Fruit fly (Drosophila melanogaster): ENCODE measurements around the gene CG5001.

The CG5001 gene

dm6 chr2L:1157679-1158518 lies 27.7 kb upstream of the CG5001 start, which contains the start of gene capt (continued):
- TF ChIP-seq inv (GFP tag; IDR thresholded peaks at IDR 0.05; ENCODE audit: partially characterized antibody): no peak
- 0 out of 2 replicates have a peak, but pooled peaks have one; percentile 8 for TF ChIP-seq aop (GFP tag; IDR thresholded peaks at IDR 0.05)
- peak; percentile 38 for TF ChIP-seq sug (tag; optimal IDR thresholded peaks at IDR 0.05)
- TF ChIP-seq CG8765 (GFP tag; IDR thresholded peaks at IDR 0.05): no peak
- no peak for TF ChIP-seq Atf-2 (GFP tag; optimal IDR thresholded peaks at IDR 0.05)
- no peak for TF ChIP-seq onecut (GFP tag; IDR thresholded peaks at IDR 0.05)
- TF ChIP-seq HmgD (GFP tag; optimal IDR thresholded peaks at IDR 0.05): no peak
- no peak for TF ChIP-seq Lim3 (GFP tag; IDR thresholded peaks at IDR 0.05)
- TF ChIP-seq Lpt (GFP tag; optimal IDR thresholded peaks at IDR 0.05): no peak
- TF ChIP-seq Rx (GFP tag; IDR thresholded peaks at IDR 0.05): peak; percentile 25; the same call in 1 of the 2 replicates
- no peak for TF ChIP-seq Kr (GFP tag; optimal IDR thresholded peaks at IDR 0.05)
- TF ChIP-seq row (GFP tag; IDR thresholded peaks at IDR 0.05): peak; percentile 94
- TF ChIP-seq CG12236 (GFP tag; optimal IDR thresholded peaks at IDR 0.05): no peak
- TF ChIP-seq sc (optimal IDR thresholded peaks at IDR 0.05): no peak
- TF ChIP-seq sc (GFP tag; optimal IDR thresholded peaks at IDR 0.05): no peak
- peak; percentile 45 for TF ChIP-seq CG13424 (tag; optimal IDR thresholded peaks at IDR 0.05)
- no peak for TF ChIP-seq Neu2 (GFP tag; optimal IDR thresholded peaks at IDR 0.05; ENCODE audit: borderline replicate concordance)
- peak; percentile 79 for TF ChIP-seq Elba2 (GFP tag; optimal IDR thresholded peaks at IDR 0.05)
- no peak for TF ChIP-seq CG12942 (GFP tag; optimal IDR thresholded peaks at IDR 0.05)
- peak; percentile 18; the same call in 1 of the 2 replicates for TF ChIP-seq Xrp1 (GFP tag; IDR thresholded peaks at IDR 0.05)
- TF ChIP-seq CG10147 (GFP tag; optimal IDR thresholded peaks at IDR 0.05): no peak
- peak; percentile 22 for TF ChIP-seq BtbVII (GFP tag; optimal IDR thresholded peaks at IDR 0.05)
- TF ChIP-seq Meics (GFP tag; optimal IDR thresholded peaks at IDR 0.05): peak; percentile 26
- TF ChIP-seq CG11085 (GFP tag; IDR thresholded peaks at IDR 0.05): no peak
- no peak; the same call in 1 of the 2 replicates for TF ChIP-seq Drgx (GFP tag; IDR thresholded peaks at IDR 0.05)
- no peak for TF ChIP-seq ato (GFP tag; IDR thresholded peaks at IDR 0.05; ENCODE audit: partially characterized antibody)
- no peak for TF ChIP-seq luna (GFP tag; optimal IDR thresholded peaks at IDR 0.05)
- no peak for TF ChIP-seq pan (optimal IDR thresholded peaks at IDR 0.05)
- peak in 1 of 2 experiments; percentile 42 for TF ChIP-seq pan (GFP tag; optimal IDR thresholded peaks at IDR 0.05 in 1 of 2, IDR thresholded peaks at IDR 0.05 in 1 of 2)
- TF ChIP-seq CG17912 (GFP tag; optimal IDR thresholded peaks at IDR 0.05): no peak
- no peak for TF ChIP-seq Dp (GFP tag; optimal IDR thresholded peaks at IDR 0.05)
- TF ChIP-seq Hsf (GFP tag; optimal IDR thresholded peaks at IDR 0.05): peak; percentile 62
- TF ChIP-seq Vsx1 (GFP tag; optimal IDR thresholded peaks at IDR 0.05): no peak
- TF ChIP-seq Aef1 (GFP tag; IDR thresholded peaks at IDR 0.05): peak; percentile 42; the same call in 1 of the 3 replicates
- TF ChIP-seq CG14965 (GFP tag; optimal IDR thresholded peaks at IDR 0.05; ENCODE audit: borderline replicate concordance): no peak
- peak; percentile 30 for TF ChIP-seq ac (GFP tag; optimal IDR thresholded peaks at IDR 0.05)
- peak; percentile 72 for TF ChIP-seq CG12155 (GFP tag; optimal IDR thresholded peaks at IDR 0.05)
- no peak for TF ChIP-seq CG6854 (GFP tag; optimal IDR thresholded peaks at IDR 0.05)
- no peak for TF ChIP-seq CG34224 (GFP tag; IDR thresholded peaks at IDR 0.05; ENCODE audit: partially characterized antibody)
- TF ChIP-seq CG9817 (tag; optimal IDR thresholded peaks at IDR 0.05): peak; percentile 45
- TF ChIP-seq CG7556 (GFP tag; optimal IDR thresholded peaks at IDR 0.05): no peak
- peak; percentile 28 for TF ChIP-seq CG12659 (GFP tag; optimal IDR thresholded peaks at IDR 0.05)
- TF ChIP-seq fd96Cb (tag; optimal IDR thresholded peaks at IDR 0.05): peak; percentile 11
- no peak for TF ChIP-seq caup (GFP tag; optimal IDR thresholded peaks at IDR 0.05; ENCODE audit: severe bottlenecking)
- TF ChIP-seq CG42726 (GFP tag; IDR thresholded peaks at IDR 0.05; ENCODE audit: partially characterized antibody): peak; percentile 52; the same call in 1 of the 2 replicates
- no peak for TF ChIP-seq Six4 (GFP tag; optimal IDR thresholded peaks at IDR 0.05)
- no peak for TF ChIP-seq org-1 (GFP tag; optimal IDR thresholded peaks at IDR 0.05)
- TF ChIP-seq Fer3 (tag; optimal IDR thresholded peaks at IDR 0.05): peak; percentile 22
- no peak for TF ChIP-seq knrl (GFP tag; IDR thresholded peaks at IDR 0.05; ENCODE audit: partially characterized antibody)

Measured in whole organism, embryonic.